Worm (Caenorhabditis elegans): Measurements from ENCODE around the gene F10C1.23.
A peak's percentile ranks its signal among the peaks of the same experiment; 100 is the strongest.

F10C1.23 gene

DNA sequence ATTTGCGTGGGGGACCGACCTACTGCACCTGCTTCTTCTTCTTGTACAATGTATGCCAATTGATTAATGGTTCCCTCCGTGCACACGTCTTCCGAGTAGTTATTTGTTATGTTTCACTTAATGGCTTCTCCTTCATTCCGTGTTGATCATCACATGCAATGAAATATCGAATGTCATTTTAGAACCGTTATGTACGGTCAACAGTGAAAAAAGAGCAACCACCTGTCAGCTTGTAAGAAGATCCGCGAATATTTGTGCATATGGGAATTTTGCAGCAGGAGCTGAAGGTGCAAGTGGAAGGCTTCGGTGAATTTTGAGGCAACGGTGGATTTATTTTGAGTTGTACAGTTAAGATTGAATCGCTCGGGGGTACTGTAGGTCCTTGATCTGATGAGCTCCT, 21.2 kb upstream of the F10C1.23 start:
- TF ChIP-seq sem-4 (tag; optimal IDR thresholded peaks at IDR 0.05), result no peak
- no peak for TF ChIP-seq crh-2 (tag; optimal IDR thresholded peaks at IDR 0.05)
- TF ChIP-seq nhr-12 (tag; optimal IDR thresholded peaks at IDR 0.05), result no peak
- TF ChIP-seq mbf-1 (tag; optimal IDR thresholded peaks at IDR 0.05), result no peak
- TF ChIP-seq nhr-21 (tag; optimal IDR thresholded peaks at IDR 0.05), result no peak
- TF ChIP-seq ZK546.5 (tag; optimal IDR thresholded peaks at IDR 0.05), result no peak
- no peak for TF ChIP-seq lin-13 (GFP tag; optimal IDR thresholded peaks at IDR 0.05)
- TF ChIP-seq nhr-129 (tag; optimal IDR thresholded peaks at IDR 0.05), result no peak
- no peak for TF ChIP-seq nhr-23 (tag; optimal IDR thresholded peaks at IDR 0.05)
- no peak for TF ChIP-seq Y55F3AM.14 (GFP tag; optimal IDR thresholded peaks at IDR 0.05)
- no peak for TF ChIP-seq ztf-1 (GFP tag; conservative IDR thresholded peaks at IDR 0.05)
- TF ChIP-seq dmd-4 (tag; optimal IDR thresholded peaks at IDR 0.05), result no peak
- TF ChIP-seq nhr-10 (tag; optimal IDR thresholded peaks at IDR 0.05), result no peak
- TF ChIP-seq lsy-2 (tag; optimal IDR thresholded peaks at IDR 0.05), result no peak
- no peak for TF ChIP-seq peb-1 (tag; optimal IDR thresholded peaks at IDR 0.05)
- TF ChIP-seq unc-39 (tag; optimal IDR thresholded peaks at IDR 0.05), result no peak
- no peak for TF ChIP-seq sma-3 (GFP tag; optimal IDR thresholded peaks at IDR 0.05)
- TF ChIP-seq C34F6.9 (tag; optimal IDR thresholded peaks at IDR 0.05), result no peak

DNA sequence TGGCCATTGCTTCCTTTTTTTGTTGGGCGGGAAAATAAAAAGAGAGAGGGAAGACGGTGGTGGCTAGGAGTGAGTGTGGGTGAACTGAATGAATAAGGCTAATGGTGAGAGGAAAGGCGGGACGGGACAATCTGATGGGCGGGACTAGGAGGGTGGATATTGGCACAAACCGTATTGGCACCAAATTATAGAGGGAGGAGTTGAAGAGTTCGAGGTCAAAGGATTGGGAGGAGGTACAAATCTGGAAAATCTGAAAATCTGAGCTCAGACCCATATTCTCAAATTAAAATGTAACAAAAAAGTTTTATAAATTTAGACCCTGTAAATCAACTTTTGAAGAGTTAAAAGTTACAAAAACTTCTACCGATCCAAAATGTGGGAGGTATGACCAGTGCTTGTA, 19.0 kb upstream of the F10C1.23 start, which contains the start of gene hlh-14:
Gene hlh-14, minus strand, starts transcription at position 101 of the 400 bp plus-strand sequence.
- TF ChIP-seq ceh-82 (tag; optimal IDR thresholded peaks at IDR 0.05) (no peak), mab-5 (tag; optimal IDR thresholded peaks at IDR 0.05) (no peak), lin-13 (GFP tag; optimal IDR thresholded peaks at IDR 0.05) (no peak), nhr-129 (tag; optimal IDR thresholded peaks at IDR 0.05) (no peak), ceh-16 (tag; optimal IDR thresholded peaks at IDR 0.05) (no peak), blmp-1 (tag; optimal IDR thresholded peaks at IDR 0.05; ENCODE audit: insufficient read depth) (no peak), snpc-4 (tag; optimal IDR thresholded peaks at IDR 0.05) (no peak), sma-3 (GFP tag; optimal IDR thresholded peaks at IDR 0.05) (no peak), lsy-2 (tag; optimal IDR thresholded peaks at IDR 0.05) (no peak), fos-1 (tag; optimal IDR thresholded peaks at IDR 0.05) (no peak)

DNA sequence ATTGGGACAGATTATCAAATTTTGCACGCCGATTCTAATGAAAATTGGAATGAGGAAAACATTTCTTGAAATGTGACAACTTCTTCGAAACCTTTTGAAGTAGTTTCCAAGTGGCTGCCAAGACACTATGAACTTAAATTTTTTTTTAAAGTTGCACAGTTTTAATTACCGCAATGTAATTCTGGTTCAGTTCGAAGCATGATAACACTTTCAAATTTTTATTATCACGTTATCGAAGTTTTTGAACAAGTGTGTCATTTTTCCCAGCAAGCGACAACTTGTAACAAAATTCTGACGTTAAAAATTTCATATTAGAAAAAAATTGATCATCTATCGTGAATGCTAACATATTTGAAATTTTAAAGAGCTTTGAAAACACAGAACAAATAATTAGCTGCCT, 15.1 kb upstream of the F10C1.23 start:
- TF ChIP-seq ceh-82 (tag; optimal IDR thresholded peaks at IDR 0.05), result no peak
- TF ChIP-seq ZK546.5 (tag; optimal IDR thresholded peaks at IDR 0.05), result no peak
- no peak for TF ChIP-seq sem-4 (tag; optimal IDR thresholded peaks at IDR 0.05)
- no peak for TF ChIP-seq aly-2 (tag; optimal IDR thresholded peaks at IDR 0.05)
- TF ChIP-seq elt-3 (tag; optimal IDR thresholded peaks at IDR 0.05), result no peak
- TF ChIP-seq ztf-1 (GFP tag; conservative IDR thresholded peaks at IDR 0.05), result no peak
- peak; percentile 46 for TF ChIP-seq fos-1 (tag; optimal IDR thresholded peaks at IDR 0.05)

DNA sequence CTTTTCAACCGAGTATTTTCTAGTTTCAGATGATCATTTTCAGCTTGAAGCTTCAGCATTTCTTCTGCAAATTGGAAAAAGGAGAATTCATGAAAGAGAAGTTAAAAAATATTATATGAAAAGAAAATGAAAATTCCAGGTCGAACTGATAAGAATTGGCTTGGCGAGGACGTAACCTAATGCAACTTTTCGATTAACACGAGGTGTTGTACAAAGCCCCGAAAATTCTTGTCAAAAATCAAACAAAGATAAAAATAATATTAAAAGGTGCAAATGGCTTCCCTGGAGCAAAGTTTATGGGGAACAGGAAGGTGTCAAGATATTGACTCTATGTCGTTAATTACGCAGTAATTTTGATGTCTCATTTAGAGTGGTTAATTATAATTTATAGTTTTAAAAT, 13.5 kb upstream of the F10C1.23 start:
- TF ChIP-seq nhr-6 (tag; optimal IDR thresholded peaks at IDR 0.05), result no peak
- TF ChIP-seq ztf-1 (GFP tag; conservative IDR thresholded peaks at IDR 0.05), result no peak
- no peak for TF ChIP-seq ztf-4 (tag; optimal IDR thresholded peaks at IDR 0.05)
- no peak for TF ChIP-seq sma-3 (GFP tag; optimal IDR thresholded peaks at IDR 0.05)
- no peak for TF ChIP-seq elt-3 (tag; optimal IDR thresholded peaks at IDR 0.05)
- TF ChIP-seq fos-1 (tag; optimal IDR thresholded peaks at IDR 0.05), result peak; percentile 48

DNA sequence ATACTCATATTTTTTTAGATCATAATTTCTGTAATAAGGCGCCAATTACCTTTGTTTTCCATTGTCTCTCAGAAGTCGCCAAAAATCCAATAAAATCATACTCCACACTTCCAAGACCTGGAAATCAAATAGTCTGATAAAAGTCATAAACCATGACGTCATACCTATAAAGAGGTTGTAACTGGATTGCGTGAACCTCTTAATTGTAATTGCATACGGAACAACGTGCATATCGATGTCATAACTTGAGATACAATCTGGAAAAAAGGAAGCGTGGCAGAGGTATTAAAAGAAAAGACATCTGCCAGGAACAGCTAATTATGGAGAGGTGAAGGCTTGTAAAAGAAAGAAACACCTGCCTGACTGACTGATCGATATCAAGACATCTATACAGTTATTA, 12.8 kb upstream of the F10C1.23 start, which contains the start of gene F10C1.9:
Gene F10C1.9, minus strand, starts transcription at position 197 of the 400 bp plus-strand sequence.
- TF ChIP-seq sma-9 (GFP tag; optimal IDR thresholded peaks at IDR 0.05), result peak; percentile 3
- TF ChIP-seq sma-9 (tag; optimal IDR thresholded peaks at IDR 0.05), result no peak
- TF ChIP-seq blmp-1 (tag; optimal IDR thresholded peaks at IDR 0.05; ENCODE audit: insufficient read depth), result no peak

DNA sequence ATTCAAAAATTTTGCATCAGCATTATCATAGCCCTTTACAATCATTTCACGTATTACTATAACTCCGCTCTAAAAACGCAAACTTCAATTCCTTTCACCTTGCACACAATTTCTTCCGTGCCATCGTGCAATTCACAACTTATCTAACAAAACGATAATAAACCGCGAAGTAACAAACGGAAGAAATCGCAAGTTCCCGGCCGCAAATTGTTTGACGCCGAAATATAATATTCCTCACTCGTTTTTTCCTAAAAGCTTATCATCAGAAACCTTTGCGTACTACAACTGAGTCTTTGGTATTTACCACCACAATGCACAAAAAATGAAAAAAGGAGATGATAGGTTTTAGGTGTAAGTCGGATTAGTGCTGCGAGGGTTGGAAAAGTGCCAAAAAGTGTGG, 10.5 kb upstream of the F10C1.23 start:
- TF ChIP-seq fos-1 (tag; optimal IDR thresholded peaks at IDR 0.05) (peak; percentile 82), lin-39 (tag; optimal IDR thresholded peaks at IDR 0.05) (no peak)

DNA sequence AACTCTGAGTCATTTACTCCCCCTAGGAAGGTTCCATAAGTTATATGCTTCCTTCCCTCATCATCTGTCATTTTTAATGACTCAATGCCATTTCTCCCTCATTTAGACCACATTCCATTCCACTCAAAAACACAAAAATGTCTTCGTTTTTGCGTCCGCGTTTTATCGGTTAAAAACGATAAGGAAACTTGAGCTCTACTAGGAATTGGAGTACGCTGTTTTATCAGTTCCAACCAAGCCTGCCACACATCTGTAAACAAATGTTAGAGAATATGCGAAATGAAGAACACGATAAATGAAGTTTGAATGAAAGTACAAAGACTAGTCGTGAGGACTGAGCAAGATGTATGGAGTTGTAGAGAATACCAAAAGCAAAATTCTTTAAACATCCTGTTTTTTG, 9.4 kb upstream of the F10C1.23 start:
- no peak for TF ChIP-seq nhr-10 (tag; optimal IDR thresholded peaks at IDR 0.05)
- TF ChIP-seq unc-39 (tag; optimal IDR thresholded peaks at IDR 0.05), result no peak
- TF ChIP-seq F13H6.1 (tag; optimal IDR thresholded peaks at IDR 0.05), result peak; percentile 28
- no peak for TF ChIP-seq skn-1 (tag; optimal IDR thresholded peaks at IDR 0.05)
- TF ChIP-seq dmd-4 (tag; optimal IDR thresholded peaks at IDR 0.05), result no peak
- peak; percentile 67 for TF ChIP-seq crh-2 (tag; optimal IDR thresholded peaks at IDR 0.05)
- TF ChIP-seq nhr-25 (tag; optimal IDR thresholded peaks at IDR 0.05), result no peak
- TF ChIP-seq fos-1 (tag; optimal IDR thresholded peaks at IDR 0.05), result peak; percentile 97
- peak; percentile 13 for TF ChIP-seq gmeb-1 (tag; optimal IDR thresholded peaks at IDR 0.05)
- peak; percentile 45 for TF ChIP-seq sma-9 (GFP tag; optimal IDR thresholded peaks at IDR 0.05)
- TF ChIP-seq sma-9 (tag; optimal IDR thresholded peaks at IDR 0.05), result no peak
